Fruit fly (Drosophila melanogaster): Measurements from ENCODE around the gene CG14543.

Gene CG14543

dm6 chr3R:26059195-26059594, 2.8 kb downstream of the CG14543 start, which contains the start of the genes RpL34a and Trmt61 (continued):
- no peak for TF ChIP-seq Dfd (GFP tag; optimal IDR thresholded peaks at IDR 0.05)
- TF ChIP-seq Asciz (GFP tag; optimal IDR thresholded peaks at IDR 0.05), result peak; percentile 93
- peak; percentile 88 for TF ChIP-seq Mes4 (GFP tag; optimal IDR thresholded peaks at IDR 0.05)
- TF ChIP-seq hkb (optimal IDR thresholded peaks at IDR 0.05), result no peak
- peak; percentile 88 for TF ChIP-seq hkb (GFP tag; IDR thresholded peaks at IDR 0.05)
- TF ChIP-seq CG31365 (tag; optimal IDR thresholded peaks at IDR 0.05), result peak; percentile 77
- peak; percentile 72 for TF ChIP-seq Ssrp (tag; optimal IDR thresholded peaks at IDR 0.05)
- TF ChIP-seq CG1529 (GFP tag; optimal IDR thresholded peaks at IDR 0.05), result peak; percentile 81
- peak; percentile 79 for TF ChIP-seq trh (GFP tag; optimal IDR thresholded peaks at IDR 0.05)
- TF ChIP-seq tin (GFP tag; optimal IDR thresholded peaks at IDR 0.05), result peak; percentile 74
- TF ChIP-seq CG11723 (GFP tag; optimal IDR thresholded peaks at IDR 0.05), result peak; percentile 84
- peak; percentile 84 for TF ChIP-seq Dbx (GFP tag; IDR thresholded peaks at IDR 0.05)
- no peak for TF ChIP-seq ftz-f1 (GFP tag; optimal IDR thresholded peaks at IDR 0.05)
- TF ChIP-seq hbn (GFP tag; IDR thresholded peaks at IDR 0.05; ENCODE audit: partially characterized antibody), result peak; percentile 88
- peak; percentile 42; the same call in 1 of the 2 replicates for TF ChIP-seq sisA (GFP tag; IDR thresholded peaks at IDR 0.05)
- TF ChIP-seq row (GFP tag; IDR thresholded peaks at IDR 0.05), result peak; percentile 79
- no peak for TF ChIP-seq Ravus (GFP tag; IDR thresholded peaks at IDR 0.05)
- TF ChIP-seq CG6272 (GFP tag; IDR thresholded peaks at IDR 0.05), result peak; percentile 45
- peak; percentile 89 for TF ChIP-seq CG10209 (GFP tag; optimal IDR thresholded peaks at IDR 0.05)
- TF ChIP-seq Awh (GFP tag; IDR thresholded peaks at IDR 0.05), result peak; percentile 63; the same call in 1 of the 2 replicates
- peak; percentile 84 for TF ChIP-seq CG6254 (GFP tag; optimal IDR thresholded peaks at IDR 0.05)
- TF ChIP-seq CG31388 (GFP tag; optimal IDR thresholded peaks at IDR 0.05), result peak; percentile 25
- no peak for TF ChIP-seq Doc2 (GFP tag; IDR thresholded peaks at IDR 0.05)
- peak; percentile 59 for TF ChIP-seq CG3995 (GFP tag; optimal IDR thresholded peaks at IDR 0.05)
- peak; percentile 86 for TF ChIP-seq eyg (GFP tag; optimal IDR thresholded peaks at IDR 0.05)
- 0 out of 2 replicates have a peak, but pooled peaks have one; percentile 25 for TF ChIP-seq sens-2 (GFP tag; IDR thresholded peaks at IDR 0.05)
- TF ChIP-seq Med (GFP tag), result peak; percentile 96
- peak; percentile 88 for TF ChIP-seq CG15011 (GFP tag; optimal IDR thresholded peaks at IDR 0.05)
- TF ChIP-seq tll (GFP tag; optimal IDR thresholded peaks at IDR 0.05), result peak in 1 of 2 experiments; percentile 39
- TF ChIP-seq B-H1 (GFP tag; IDR thresholded peaks at IDR 0.05), result peak; percentile 62; the same call in 2 of the 3 replicates
- peak; percentile 33 for TF ChIP-seq Myb (GFP tag; optimal IDR thresholded peaks at IDR 0.05)
- peak; percentile 53 for TF ChIP-seq CG12744 (GFP tag; optimal IDR thresholded peaks at IDR 0.05)
- TF ChIP-seq CG10366 (GFP tag; IDR thresholded peaks at IDR 0.05), result peak; percentile 59
- TF ChIP-seq CrebB (tag; optimal IDR thresholded peaks at IDR 0.05), result peak; percentile 92
- TF ChIP-seq pros (GFP tag; optimal IDR thresholded peaks at IDR 0.05), result peak; percentile 37
- TF ChIP-seq CG3281 (GFP tag; optimal IDR thresholded peaks at IDR 0.05), result peak; percentile 96
- TF ChIP-seq CG14441 (GFP tag; IDR thresholded peaks at IDR 0.05), result peak; percentile 52
- TF ChIP-seq ssp (GFP tag; IDR thresholded peaks at IDR 0.05), result peak; percentile 60
- TF ChIP-seq CG9876 (GFP tag; optimal IDR thresholded peaks at IDR 0.05), result peak; percentile 21
- peak; percentile 71 for TF ChIP-seq bbx (GFP tag; IDR thresholded peaks at IDR 0.05; ENCODE audit: partially characterized antibody)
- peak; percentile 64 for TF ChIP-seq lmd (GFP tag; IDR thresholded peaks at IDR 0.05)
- peak; percentile 76 for TF ChIP-seq oc (tag; optimal IDR thresholded peaks at IDR 0.05)
- peak; percentile 86 for TF ChIP-seq ATbp (GFP tag; optimal IDR thresholded peaks at IDR 0.05)
- TF ChIP-seq NFAT (GFP tag; IDR thresholded peaks at IDR 0.05), result peak; percentile 54; the same call in 1 of the 2 replicates
- no peak for TF ChIP-seq Hr39 (optimal IDR thresholded peaks at IDR 0.05)
- TF ChIP-seq wdn (GFP tag; IDR thresholded peaks at IDR 0.05), result 0 out of 2 replicates have a peak, but pooled peaks have one; percentile 17
- peak; percentile 85 for TF ChIP-seq CG1603 (tag; optimal IDR thresholded peaks at IDR 0.05)
- TF ChIP-seq CG14860 (GFP tag; IDR thresholded peaks at IDR 0.05; ENCODE audit: partially characterized antibody), result peak; percentile 69; the same call in 2 of the 3 replicates
- TF ChIP-seq Sin3A (optimal IDR thresholded peaks at IDR 0.05), result no peak
- TF ChIP-seq Nf-YB (GFP tag; optimal IDR thresholded peaks at IDR 0.05), result peak; percentile 81
- TF ChIP-seq odd (GFP tag; optimal IDR thresholded peaks at IDR 0.05), result peak; percentile 92
- TF ChIP-seq CG33557 (GFP tag; optimal IDR thresholded peaks at IDR 0.05), result peak; percentile 94
